Worm (Caenorhabditis elegans) whole organism, L4 larva: ENCODE data around the gene rpl-42.

Experiments used
- F44E2.7 ChIP-seq: fragments of 200-800 bp; sonication (Bioruptor generic); IDR thresholded peaks from 2 replicates; pipeline ENCODE4 v2.1.2; 2022; ENCODE audit warnings: missing genetic modification characterization, missing compliant biosample characterization
- R02D3.7 ChIP-seq: fragments of 150-350 bp; sonication (generic microtip); optimal IDR thresholded peaks from 3 replicates; lab custom pipeline; 2014; ENCODE audit warnings: missing biosample characterization, missing genetic modification characterization
- T26A8.4 ChIP-seq: fragments of 200-800 bp; sonication (Bioruptor generic); IDR thresholded peaks from 2 replicates; pipeline ENCODE4 v1.3.6; 2022; ENCODE audit warnings: missing genetic modification characterization, missing compliant biosample characterization
- Y48G9A.11 ChIP-seq: fragments of 200-800 bp; sonication (Bioruptor generic); IDR thresholded peaks from 2 replicates; pipeline ENCODE4 v1.3.6; 2022; ENCODE audit warnings: missing genetic modification reagents, missing genetic modification characterization, missing compliant biosample characterization
- Y75B8A.6 ChIP-seq: fragments of 200-800 bp; sonication (Bioruptor generic); IDR thresholded peaks from 2 replicates; pipeline ENCODE4 v1.3.6; 2022; ENCODE audit warnings: missing genetic modification reagents, missing genetic modification characterization, missing compliant biosample characterization
- aha-1 ChIP-seq: fragments of 150-350 bp; peaks from one replicate; lab custom pipeline; 2014; ENCODE audit warnings: missing biosample characterization, missing genetic modification characterization
- ceh-44 ChIP-seq: fragments of 200-800 bp; sonication (Bioruptor generic); IDR thresholded peaks from 2 replicates; pipeline ENCODE4 v1.3.6; 2022; ENCODE audit warnings: missing genetic modification reagents, missing genetic modification characterization, missing compliant biosample characterization
- ceh-82 ChIP-seq: sonication (generic microtip); optimal IDR thresholded peaks from 2 replicates; lab custom pipeline; 2017; ENCODE audit warnings: missing biosample characterization, missing genetic modification characterization
- cey-2 ChIP-seq: sonication (generic microtip); optimal IDR thresholded peaks from 3 replicates; lab custom pipeline; 2017; ENCODE audit warnings: missing genetic modification characterization, mild to moderate bottlenecking, missing compliant biosample characterization, antibody characterized with exemption, borderline replicate concordance; ENCODE audit not compliant: insufficient read depth
- daf-19 ChIP-seq: fragments of 200-800 bp; sonication (Bioruptor generic); conservative IDR thresholded peaks from 2 replicates; pipeline ENCODE4 v1.3.6; 2022; ENCODE audit warnings: missing genetic modification characterization, missing compliant biosample characterization
- dve-1 ChIP-seq: sonication (generic microtip); optimal IDR thresholded peaks from 2 replicates; lab custom pipeline; 2017; ENCODE audit warnings: antibody characterized with exemption, mild to moderate bottlenecking, missing genetic modification characterization, missing compliant biosample characterization; ENCODE audit not compliant: insufficient read depth
- fos-1 ChIP-seq: fragments of 150-350 bp; optimal IDR thresholded peaks from 2 replicates; lab custom pipeline; 2014; ENCODE audit warnings: missing biosample characterization, missing genetic modification characterization
- hif-1 ChIP-seq, 2 experiments: sonication (generic microtip); optimal IDR thresholded peaks; 2 replicates each; lab custom pipeline; 2016 to 2017; ENCODE audit warnings: missing compliant biosample characterization in 2 of 2, missing genetic modification characterization in 2 of 2, missing genetic modification reagents in 2 of 2, missing genotype in 2 of 2, mild to moderate bottlenecking in 1 of 2
- hmg-1.1 ChIP-seq: fragments of 200-800 bp; sonication (Bioruptor generic); IDR thresholded peaks from 2 replicates; pipeline ENCODE4 v1.3.6; 2022; ENCODE audit warnings: missing genetic modification reagents, missing genetic modification characterization, missing compliant biosample characterization
- jun-1 ChIP-seq: fragments of 150-350 bp; optimal IDR thresholded peaks from 2 replicates; lab custom pipeline; 2014; ENCODE audit warnings: missing biosample characterization, missing genetic modification reagents, missing genetic modification characterization
- lin-15B ChIP-seq: fragments of 150-350 bp; sonication (generic microtip); optimal IDR thresholded peaks from 3 replicates; lab custom pipeline; 2014; ENCODE audit warnings: missing biosample characterization, missing genetic modification characterization
- mep-1 ChIP-seq: fragments of 150-350 bp; sonication (generic microtip); optimal IDR thresholded peaks from 3 replicates; lab custom pipeline; 2014; ENCODE audit warnings: missing biosample characterization, missing genetic modification characterization
- nhr-111 ChIP-seq: fragments of 200-800 bp; sonication (Bioruptor generic); optimal IDR thresholded peaks from 2 replicates; lab custom pipeline; 2018; ENCODE audit warnings: mild to moderate bottlenecking, missing genetic modification characterization, missing compliant biosample characterization
- nhr-48 ChIP-seq: sonication (generic microtip); optimal IDR thresholded peaks from 2 replicates; lab custom pipeline; 2016; ENCODE audit warnings: mild to moderate bottlenecking, missing genetic modification characterization, missing compliant biosample characterization
- nhr-76 ChIP-seq: fragments of 150-350 bp; optimal IDR thresholded peaks from 2 replicates; lab custom pipeline; 2014; ENCODE audit warnings: missing biosample characterization, missing genetic modification characterization
- php-3 ChIP-seq: fragments of 200-800 bp; sonication (Bioruptor generic); IDR thresholded peaks from 2 replicates; pipeline ENCODE4 v1.3.6; 2022; ENCODE audit warnings: missing genetic modification reagents, missing genetic modification characterization, missing compliant biosample characterization
- rbr-2 ChIP-seq: sonication (generic microtip); optimal IDR thresholded peaks from 2 replicates; lab custom pipeline; 2016; ENCODE audit warnings: missing genotype, missing genetic modification characterization, missing compliant biosample characterization
- sdz-12 ChIP-seq: fragments of 200-800 bp; sonication (Bioruptor generic); optimal IDR thresholded peaks from 2 replicates; lab custom pipeline; 2018; ENCODE audit warnings: mild to moderate bottlenecking, missing genetic modification characterization, missing compliant biosample characterization
- set-16 ChIP-seq: fragments of 200-800 bp; sonication (Bioruptor generic); IDR thresholded peaks from 2 replicates; pipeline ENCODE4 v1.3.6; 2022; ENCODE audit warnings: missing genetic modification reagents, missing genetic modification characterization, missing compliant biosample characterization
- snpc-4 ChIP-seq: fragments of 150-350 bp; optimal IDR thresholded peaks from 2 replicates; lab custom pipeline; 2014; ENCODE audit warnings: missing biosample characterization, missing genetic modification characterization
- spr-1 ChIP-seq: sonication (generic microtip); optimal IDR thresholded peaks from 2 replicates; lab custom pipeline; 2016; ENCODE audit warnings: mild to moderate bottlenecking, missing genetic modification characterization, missing compliant biosample characterization
- unc-130 ChIP-seq: sonication (generic microtip); optimal IDR thresholded peaks from 2 replicates; lab custom pipeline; 2016; ENCODE audit warnings: missing genetic modification reagents, missing genetic modification characterization, missing compliant biosample characterization
- unc-62 ChIP-seq, 3 experiments: fragments of 150-350 bp in 1 of 3; sonication (generic microtip); optimal IDR thresholded peaks in 2 of 3; peaks in 1 of 3; 1 replicate in 1 of 3; 2 replicates in 2 of 3; lab custom pipeline; 2014 to 2017; ENCODE audit warnings: missing biosample characterization in 3 of 3, missing genetic modification characterization in 3 of 3, missing genetic modification reagents in 3 of 3, missing genotype in 1 of 3
- vab-7 ChIP-seq: fragments of 200-800 bp; sonication (Bioruptor generic); IDR thresholded peaks from 2 replicates; pipeline ENCODE4 v1.3.6; 2022; ENCODE audit warnings: missing genetic modification reagents, missing genetic modification characterization, missing compliant biosample characterization
- zfp-2 ChIP-seq: sonication (generic microtip); optimal IDR thresholded peaks from 2 replicates; lab custom pipeline; 2016; ENCODE audit warnings: mild to moderate bottlenecking, missing genetic modification characterization, missing compliant biosample characterization
- ztf-11 ChIP-seq: fragments of 150-350 bp; optimal IDR thresholded peaks from 2 replicates; lab custom pipeline; 2014; ENCODE audit warnings: missing biosample characterization, missing genetic modification characterization

rpl-42 gene

DNA sequence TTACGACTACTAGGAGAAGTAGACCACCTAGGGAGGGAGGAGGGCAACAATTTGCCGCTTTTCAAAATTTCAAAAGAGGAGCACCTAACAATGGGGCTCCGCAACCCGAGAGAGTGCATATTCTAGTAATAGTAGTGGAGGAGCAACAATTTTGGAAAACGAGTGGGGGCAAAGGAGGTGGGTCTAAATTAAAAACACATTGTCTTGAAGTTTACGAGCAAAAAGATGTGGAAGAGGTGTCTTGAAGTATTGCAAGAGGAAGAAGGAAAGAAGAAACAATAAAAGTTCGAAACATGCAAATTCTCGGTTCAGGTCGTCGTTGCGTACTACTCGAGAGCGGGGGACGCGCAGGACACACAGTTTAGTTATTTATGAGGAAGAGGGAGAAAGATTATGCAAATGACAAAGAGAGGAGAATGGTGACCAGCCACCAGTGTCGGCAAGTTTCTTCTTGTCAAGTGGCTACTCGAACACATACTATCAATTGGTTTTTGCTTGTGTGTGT lies 28.3 kb upstream of the rpl-42 start:
- TF ChIP-seq mep-1 (tag; lab: Kevin White, UChicago) (no peak), unc-62 (GFP tag; optimal IDR thresholded peaks at IDR 0.05 in 1 of 2; lab: Kevin White, UChicago) (peak in 1 of 2 experiments; percentile 96), unc-62 (tag; optimal IDR thresholded peaks at IDR 0.05; lab: Kevin White, UChicago) (no peak), hmg-1.1 (GFP tag; lab: Robert Waterston, UW) (0 out of 2 replicates have a peak, but pooled peaks have one; percentile 14)

DNA sequence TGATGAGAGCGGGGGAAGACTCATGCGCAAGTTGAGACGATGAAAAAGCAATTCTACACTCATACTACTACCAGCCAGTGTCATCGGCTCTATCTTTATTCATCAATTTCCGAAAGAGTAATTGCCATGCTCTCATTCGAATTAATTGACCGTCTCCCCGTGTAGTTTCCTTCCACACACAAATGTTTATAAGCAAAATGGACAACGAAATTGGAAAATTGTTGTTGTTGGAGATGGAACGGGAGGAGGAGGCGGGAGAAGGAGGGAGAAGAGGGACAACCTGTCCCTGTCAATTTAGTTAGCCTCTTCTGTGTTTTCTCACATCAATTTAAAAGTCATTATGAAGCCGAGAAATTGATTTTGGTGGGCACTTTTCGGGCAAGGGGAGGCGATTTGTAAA lies 19.9 kb upstream of the rpl-42 start:
- TF ChIP-seq php-3 (no peak), set-16 (no peak), cey-2 (tag; lab: Kevin White, UChicago) (no peak), nhr-76 (tag; lab: Kevin White, UChicago) (no peak)
- TF ChIP-seq, all 104 proteins: peak for 0

DNA sequence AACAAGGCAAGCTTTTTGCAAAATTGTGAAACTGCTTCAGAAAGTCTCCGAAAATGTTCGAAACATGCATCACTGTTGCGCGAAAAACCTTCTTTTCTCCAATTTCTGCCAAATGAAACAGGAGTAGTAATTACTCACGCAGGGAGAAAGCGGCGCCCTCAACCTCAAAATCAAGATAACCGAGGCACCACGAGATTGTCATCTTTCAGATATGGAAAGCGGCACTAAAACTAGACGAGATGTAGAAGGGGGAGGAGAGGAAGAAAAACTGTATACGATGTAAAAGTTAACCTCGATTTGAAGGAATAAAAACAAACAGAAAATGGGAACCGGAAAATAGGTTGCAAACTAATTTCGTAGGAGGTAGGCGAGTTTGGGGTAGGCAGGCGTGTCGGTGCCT lies 16.0 kb upstream of the rpl-42 start:
- TF ChIP-seq T26A8.4 (GFP tag; lab: Robert Waterston, UW) (no peak), rbr-2 (tag; lab: Kevin White, UChicago) (no peak), nhr-48 (tag; lab: Kevin White, UChicago) (no peak), hif-1 (tag; optimal IDR thresholded peaks at IDR 0.05; lab: Kevin White, UChicago) (no peak), snpc-4 (tag; lab: Kevin White, UChicago) (no peak)

DNA sequence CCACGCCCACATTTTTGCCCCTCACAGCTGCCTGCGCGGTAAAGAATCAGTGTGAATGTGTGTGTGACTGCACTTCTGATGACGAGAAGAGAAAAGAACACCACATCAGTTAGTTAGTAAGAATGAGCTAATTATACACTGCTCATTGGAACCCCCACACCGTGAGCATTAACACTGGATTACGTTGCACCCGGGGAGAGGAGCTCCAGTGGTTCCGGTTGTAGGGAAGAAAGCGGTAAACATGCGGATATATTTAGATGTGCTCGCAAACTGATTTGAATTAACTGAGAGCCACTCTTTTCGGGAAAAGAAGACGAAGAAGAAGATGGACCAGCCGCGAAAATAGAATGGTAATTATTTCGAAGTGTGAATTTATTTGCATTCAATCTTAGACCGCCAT lies 5.7 kb upstream of the rpl-42 start:
- TF ChIP-seq ceh-82 (tag; lab: Kevin White, UChicago) (no peak), ztf-11 (no peak), T26A8.4 (GFP tag; lab: Robert Waterston, UW) (no peak), sdz-12 (GFP tag; lab: Kevin White, UChicago) (no peak), vab-7 (GFP tag; lab: Robert Waterston, UW) (no peak), nhr-111 (GFP tag; lab: Kevin White, UChicago) (no peak), zfp-2 (tag; lab: Kevin White, UChicago) (no peak), Y48G9A.11 (GFP tag; lab: Robert Waterston, UW) (no peak), R02D3.7 (tag; lab: Kevin White, UChicago) (no peak), ceh-44 (no peak), daf-19 (no peak)

DNA sequence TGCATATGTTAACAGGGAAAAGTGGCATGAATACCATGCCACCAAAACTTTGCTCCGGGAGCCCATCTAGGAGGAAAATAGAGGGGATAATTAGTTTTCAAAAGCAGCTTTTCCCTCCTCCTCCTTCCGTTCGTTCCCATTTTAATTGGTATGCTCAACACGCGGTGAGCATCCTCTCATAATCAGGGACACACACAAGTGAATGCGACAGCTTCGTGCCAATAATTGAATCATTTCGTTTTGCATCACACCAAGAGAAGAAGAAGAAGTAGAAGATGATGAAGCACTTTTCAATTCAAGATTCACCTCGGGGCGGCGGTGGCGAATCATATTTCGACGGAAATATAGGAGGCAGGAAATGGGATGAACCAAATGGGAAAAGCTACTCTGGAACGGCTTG lies 4.4 kb upstream of the rpl-42 start:
- no peak for TF ChIP-seq fos-1
- TF ChIP-seq aha-1 (tag; lab: Kevin White, UChicago): peak; percentile 64
- TF ChIP-seq, all 104 proteins: peak for 1

DNA sequence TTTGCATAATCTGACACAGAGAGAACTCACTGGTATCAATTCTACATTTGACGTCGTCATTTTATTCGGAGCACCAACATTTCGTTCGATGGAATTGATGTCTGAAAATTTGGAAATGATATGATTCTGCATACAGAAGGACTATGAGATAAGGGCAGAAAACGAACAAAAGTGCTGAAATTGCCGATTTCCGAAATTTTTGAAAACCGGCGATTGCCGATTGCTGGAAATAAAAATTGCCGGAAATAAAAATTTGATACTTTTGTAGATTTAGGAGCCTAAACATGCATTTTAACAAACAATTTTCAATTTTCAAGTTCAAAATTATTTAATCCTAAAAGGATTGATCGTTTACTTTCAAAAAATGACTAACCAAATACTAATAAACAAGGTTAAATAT lies 3.2 kb upstream of the rpl-42 start, which contains the start of gene unc-53:
unc-53 (minus strand) TSS at position 101 of the 400 bp plus-strand sequence.
- TF ChIP-seq lin-15B: no peak
- TF ChIP-seq aha-1 (tag; lab: Kevin White, UChicago): no peak
- no peak for TF ChIP-seq Y75B8A.6 (GFP tag; lab: Robert Waterston, UW)
- TF ChIP-seq dve-1 (tag; lab: Kevin White, UChicago): no peak
- TF ChIP-seq F44E2.7 (GFP tag; lab: Robert Waterston, UW): no peak
- TF ChIP-seq R02D3.7 (tag; lab: Kevin White, UChicago): no peak
- TF ChIP-seq jun-1 (tag; lab: Kevin White, UChicago): no peak
- TF ChIP-seq unc-130: no peak
- no peak for TF ChIP-seq spr-1 (tag; lab: Kevin White, UChicago)
- TF ChIP-seq, all 104 proteins: peak for 0
